Fruit fly (Drosophila melanogaster): ENCODE results near the gene yata.

The yata gene

dm6 chr3R:29802753-29803313 is 53.8 kb downstream of the yata start, which contains the start of the genes Etfb and CG7789 (continued):
- 0 out of 2 replicates have a peak, but pooled peaks have one; percentile 20 for TF ChIP-seq Nf-YA (GFP tag; IDR thresholded peaks at IDR 0.05)
- TF ChIP-seq Optix (GFP tag; IDR thresholded peaks at IDR 0.05): peak; percentile 65
- TF ChIP-seq Dp (GFP tag; optimal IDR thresholded peaks at IDR 0.05): peak; percentile 56
- TF ChIP-seq CG11723 (GFP tag; optimal IDR thresholded peaks at IDR 0.05): no peak
- TF ChIP-seq pita (GFP tag; optimal IDR thresholded peaks at IDR 0.05): no peak
- peak; percentile 74 for TF ChIP-seq CG15514 (GFP tag; optimal IDR thresholded peaks at IDR 0.05)
- peak; percentile 74 for TF ChIP-seq Chrac-16 (GFP tag; optimal IDR thresholded peaks at IDR 0.05)
- peak; percentile 32 for TF ChIP-seq Usf (GFP tag; optimal IDR thresholded peaks at IDR 0.05)
- peak; percentile 57 for TF ChIP-seq HHEX (GFP tag; optimal IDR thresholded peaks at IDR 0.05)
- peak; percentile 74 for TF ChIP-seq CG14014 (GFP tag; IDR thresholded peaks at IDR 0.05)
- peak; percentile 78 for TF ChIP-seq sna (GFP tag; IDR thresholded peaks at IDR 0.05; ENCODE audit: partially characterized antibody)
- TF ChIP-seq CG6765 (GFP tag; optimal IDR thresholded peaks at IDR 0.05): peak; percentile 57
- peak; percentile 74 for TF ChIP-seq Hr3 (GFP tag; optimal IDR thresholded peaks at IDR 0.05)
- TF ChIP-seq ewg (GFP tag; optimal IDR thresholded peaks at IDR 0.05): peak; percentile 44
- peak; percentile 68 for TF ChIP-seq CG4328 (GFP tag; optimal IDR thresholded peaks at IDR 0.05)
- no peak for TF ChIP-seq dan (GFP tag; IDR thresholded peaks at IDR 0.05)
- no peak for TF ChIP-seq h (optimal IDR thresholded peaks at IDR 0.05)
- peak; percentile 72 for TF ChIP-seq CG18619 (GFP tag; optimal IDR thresholded peaks at IDR 0.05)
- peak; percentile 55 for TF ChIP-seq Dad (GFP tag; optimal IDR thresholded peaks at IDR 0.05)
- TF ChIP-seq Dip3 (GFP tag; optimal IDR thresholded peaks at IDR 0.05): peak; percentile 69
- no peak for TF ChIP-seq tll (GFP tag; optimal IDR thresholded peaks at IDR 0.05)
- no peak for TF ChIP-seq CG15479 (GFP tag; optimal IDR thresholded peaks at IDR 0.05)
- no peak for TF ChIP-seq D19B (GFP tag; optimal IDR thresholded peaks at IDR 0.05)
- TF ChIP-seq Adf1 (GFP tag; IDR thresholded peaks at IDR 0.05): peak; percentile 77
- peak; percentile 87 for TF ChIP-seq CG13624 (GFP tag; optimal IDR thresholded peaks at IDR 0.05)
- TF ChIP-seq Bdp1 (GFP tag; optimal IDR thresholded peaks at IDR 0.05): peak; percentile 55
- TF ChIP-seq vnd (GFP tag; IDR thresholded peaks at IDR 0.05; ENCODE audit: partially characterized antibody): peak; percentile 76
- TF ChIP-seq CG12769 (tag; optimal IDR thresholded peaks at IDR 0.05): no peak
- peak; percentile 71 for TF ChIP-seq H2.0 (GFP tag; IDR thresholded peaks at IDR 0.05)
- TF ChIP-seq unpg (GFP tag; optimal IDR thresholded peaks at IDR 0.05): no peak
- TF ChIP-seq Fer2 (tag; optimal IDR thresholded peaks at IDR 0.05): no peak
- peak; percentile 32 for TF ChIP-seq CG30020 (tag; optimal IDR thresholded peaks at IDR 0.05)
- peak; percentile 17; the same call in 1 of the 4 replicates for TF ChIP-seq chinmo (GFP tag; IDR thresholded peaks at IDR 0.05; ENCODE audit: partially characterized antibody)
- TF ChIP-seq bab2 (GFP tag; optimal IDR thresholded peaks at IDR 0.05): peak; percentile 78
- peak; percentile 36 for TF ChIP-seq CG14667 (GFP tag; IDR thresholded peaks at IDR 0.05)
- peak; percentile 43; the same call in 1 of the 2 replicates for TF ChIP-seq wor (GFP tag; IDR thresholded peaks at IDR 0.05)
- TF ChIP-seq lmd (GFP tag; IDR thresholded peaks at IDR 0.05): peak; percentile 77
- TF ChIP-seq CG9797 (GFP tag; optimal IDR thresholded peaks at IDR 0.05): peak; percentile 36
- TF ChIP-seq NFAT (GFP tag; IDR thresholded peaks at IDR 0.05): peak; percentile 79; the same call in 1 of the 2 replicates
- TF ChIP-seq CG13424 (tag; optimal IDR thresholded peaks at IDR 0.05): peak; percentile 84
- TF ChIP-seq mirr (GFP tag; optimal IDR thresholded peaks at IDR 0.05): peak; percentile 70
- TF ChIP-seq CG2120 (GFP tag; optimal IDR thresholded peaks at IDR 0.05): peak; percentile 92
- TF ChIP-seq CG10979 (tag; optimal IDR thresholded peaks at IDR 0.05): peak; percentile 34
- TF ChIP-seq zen (tag; optimal IDR thresholded peaks at IDR 0.05): no peak
- TF ChIP-seq grau (tag; optimal IDR thresholded peaks at IDR 0.05): peak; percentile 76
- peak; percentile 43; the same call in 1 of the 2 replicates for TF ChIP-seq CG1024 (GFP tag; IDR thresholded peaks at IDR 0.05)
- no peak for TF ChIP-seq CG11696 (GFP tag; IDR thresholded peaks at IDR 0.05)
- peak; percentile 55; the same call in 1 of the 2 replicates for TF ChIP-seq esg (GFP tag; conservative IDR thresholded peaks at IDR 0.05)
- peak; percentile 29 for TF ChIP-seq ERR (GFP tag; optimal IDR thresholded peaks at IDR 0.05)
- peak; percentile 67 for TF ChIP-seq CG17328 (GFP tag; IDR thresholded peaks at IDR 0.05)

Measured in whole organism, embryonic.